Worm (Caenorhabditis elegans): Measurements from ENCODE around the gene nhr-197.

nhr-197 gene

ce11 chrV:15661003-15661402, 26.8 kb upstream of the nhr-197 start:
- TF ChIP-seq hlh-30 (tag; optimal IDR thresholded peaks at IDR 0.05; ENCODE audit: insufficient read depth) (peak; percentile 55), nhr-237 (tag; optimal IDR thresholded peaks at IDR 0.05) (no peak), mep-1 (tag; optimal IDR thresholded peaks at IDR 0.05) (peak; percentile 44), unc-62 (GFP tag; optimal IDR thresholded peaks at IDR 0.05 in 1 of 2) (peak in 1 of 2 experiments; percentile 97), unc-62 (tag; optimal IDR thresholded peaks at IDR 0.05) (no peak), egl-27 (tag; optimal IDR thresholded peaks at IDR 0.05) (no peak), ceh-44 (GFP tag; IDR thresholded peaks at IDR 0.05) (no peak), tra-1 (GFP tag; IDR thresholded peaks at IDR 0.05) (0 out of 2 replicates have a peak, but pooled peaks have one; percentile 7), nhr-41 (GFP tag; IDR thresholded peaks at IDR 0.05) (0 out of 2 replicates have a peak, but pooled peaks have one; percentile 6), nhr-28 (tag; optimal IDR thresholded peaks at IDR 0.05) (peak; percentile 20), saeg-2 (GFP tag; IDR thresholded peaks at IDR 0.05) (no peak), nhr-25 (tag; optimal IDR thresholded peaks at IDR 0.05; ENCODE audit: borderline replicate concordance, insufficient read depth) (peak; percentile 94), hlh-11 (tag; optimal IDR thresholded peaks at IDR 0.05) (peak; percentile 10), nhr-6 (tag; optimal IDR thresholded peaks at IDR 0.05) (no peak)

DNA sequence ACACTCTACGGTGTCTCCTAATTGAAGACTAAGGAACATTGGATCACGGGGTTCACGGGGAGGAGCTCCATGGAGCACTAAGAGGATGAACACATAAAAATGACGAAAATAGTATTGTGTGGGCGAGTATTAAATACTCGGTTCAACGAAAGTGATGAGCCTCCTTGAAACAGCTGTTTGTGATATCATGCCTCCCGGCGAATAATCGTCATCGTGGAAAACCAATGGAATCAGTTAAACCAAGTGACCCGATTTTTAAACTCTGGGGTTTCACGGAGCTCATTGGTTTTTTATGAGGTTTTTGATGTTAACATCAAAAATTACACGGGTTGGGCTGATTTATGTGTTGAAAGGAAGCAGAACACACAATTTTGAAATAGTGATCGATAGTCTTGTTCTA, 26.2 kb upstream of the nhr-197 start:
- TF ChIP-seq Y105C5A.15 (GFP tag; IDR thresholded peaks at IDR 0.05) (no peak), nhr-10 (tag; optimal IDR thresholded peaks at IDR 0.05) (no peak), pha-4 (GFP tag; IDR thresholded peaks at IDR 0.05) (no peak), pha-4 (tag; optimal IDR thresholded peaks at IDR 0.05) (no peak), lin-13 (GFP tag; optimal IDR thresholded peaks at IDR 0.05) (no peak), tra-1 (GFP tag; IDR thresholded peaks at IDR 0.05) (0 out of 2 replicates have a peak, but pooled peaks have one; percentile 32), F44E2.7 (GFP tag; IDR thresholded peaks at IDR 0.05) (no peak), aly-2 (tag; optimal IDR thresholded peaks at IDR 0.05) (no peak), Y75B8A.6 (GFP tag; IDR thresholded peaks at IDR 0.05) (no peak), aha-1 (tag) (peak; percentile 80), T26A8.4 (GFP tag; IDR thresholded peaks at IDR 0.05) (peak; percentile 17; the same call in 1 of the 2 replicates), F49E8.2 (tag; optimal IDR thresholded peaks at IDR 0.05; ENCODE audit: borderline replicate concordance) (no peak), R02D3.7 (tag; optimal IDR thresholded peaks at IDR 0.05) (no peak)

ce11 chrV:15664053-15664661, 23.6 kb upstream of the nhr-197 start:
- TF ChIP-seq spr-1 (tag; optimal IDR thresholded peaks at IDR 0.05) = no peak
- TF ChIP-seq nhr-28 (tag; optimal IDR thresholded peaks at IDR 0.05) = peak; percentile 96
- peak; percentile 55 for TF ChIP-seq dmd-6 (GFP tag; IDR thresholded peaks at IDR 0.05)
- TF ChIP-seq nhr-11 (tag; optimal IDR thresholded peaks at IDR 0.05) = peak; percentile 60
- TF ChIP-seq mes-2 (tag; optimal IDR thresholded peaks at IDR 0.05; ENCODE audit: poor library complexity, severe bottlenecking) = peak; percentile 42
- TF ChIP-seq daf-16 (GFP tag; optimal IDR thresholded peaks at IDR 0.05) = no peak
- peak; percentile 30 for TF ChIP-seq daf-16 (tag; optimal IDR thresholded peaks at IDR 0.05)
- TF ChIP-seq nhr-48 (tag; optimal IDR thresholded peaks at IDR 0.05) = peak; percentile 13
- TF ChIP-seq hif-1 (tag; optimal IDR thresholded peaks at IDR 0.05) = peak in 1 of 2 experiments; percentile 26
- 0 out of 2 replicates have a peak, but pooled peaks have one; percentile 35 for TF ChIP-seq egl-43 (GFP tag; IDR thresholded peaks at IDR 0.05)
- no peak for TF ChIP-seq lir-3 (tag; optimal IDR thresholded peaks at IDR 0.05)
- TF ChIP-seq T26A8.4 (GFP tag; IDR thresholded peaks at IDR 0.05) = no peak
- TF ChIP-seq dmd-8 (GFP tag; IDR thresholded peaks at IDR 0.05) = no peak
- peak in 1 of 2 experiments; percentile 42 for TF ChIP-seq lsy-2 (tag; optimal IDR thresholded peaks at IDR 0.05)
- TF ChIP-seq Y5F2A.4 (GFP tag; optimal IDR thresholded peaks at IDR 0.05) = no peak
- TF ChIP-seq hlh-30 (tag; optimal IDR thresholded peaks at IDR 0.05; ENCODE audit: insufficient read depth) = peak; percentile 73
- TF ChIP-seq nhr-77 (tag; optimal IDR thresholded peaks at IDR 0.05) = peak; percentile 44
- peak; percentile 44 for TF ChIP-seq mxl-3 (GFP tag; optimal IDR thresholded peaks at IDR 0.05)
- peak; percentile 38 for TF ChIP-seq T20F7.1 (GFP tag; optimal IDR thresholded peaks at IDR 0.05)
- peak; percentile 1 for TF ChIP-seq pqm-1 (tag; optimal IDR thresholded peaks at IDR 0.05)
- peak; percentile 41 for TF ChIP-seq nhr-6 (tag; optimal IDR thresholded peaks at IDR 0.05)
- peak; percentile 71 for TF ChIP-seq hlh-11 (tag; optimal IDR thresholded peaks at IDR 0.05)
- TF ChIP-seq ceh-44 (GFP tag; IDR thresholded peaks at IDR 0.05) = no peak
- 0 out of 2 replicates have a peak, but pooled peaks have one; percentile 40 for TF ChIP-seq ctbp-1 (GFP tag; IDR thresholded peaks at IDR 0.05)
- TF ChIP-seq mep-1 (tag; optimal IDR thresholded peaks at IDR 0.05) = peak; percentile 55
- TF ChIP-seq mdl-1 (tag; optimal IDR thresholded peaks at IDR 0.05) = peak in 1 of 2 experiments; percentile 36
- TF ChIP-seq dve-1 (tag; optimal IDR thresholded peaks at IDR 0.05; ENCODE audit: insufficient read depth) = peak; percentile 92
